Fruit fly (Drosophila melanogaster): ENCODE results near the gene Pgant4.

The Pgant4 gene

DNA sequence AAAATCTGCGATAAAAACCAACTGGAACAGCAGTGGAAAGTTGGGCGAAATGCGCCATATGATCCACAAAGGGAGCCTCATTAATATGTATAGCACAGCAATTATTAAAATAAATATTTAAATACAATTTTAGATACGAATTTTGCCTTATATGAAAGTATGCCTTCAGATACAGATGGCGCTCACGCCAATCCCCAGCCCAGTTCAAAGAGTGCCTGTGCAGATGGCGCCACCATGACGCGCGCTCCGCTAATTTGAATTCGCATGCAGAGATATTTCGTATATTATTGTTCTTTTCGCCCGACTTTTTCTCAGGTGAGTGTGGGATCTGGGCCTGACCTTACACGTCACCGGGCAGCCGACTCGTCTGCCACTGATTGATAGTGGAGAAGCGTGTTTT, at the start of gene Pgant4 (continued):
- TF ChIP-seq NfI (GFP tag; optimal IDR thresholded peaks at IDR 0.05) (peak; percentile 75), odd (GFP tag; optimal IDR thresholded peaks at IDR 0.05) (no peak), Sin3A (optimal IDR thresholded peaks at IDR 0.05) (no peak), CG32767 (GFP tag; IDR thresholded peaks at IDR 0.05) (no peak), CG11560 (tag; IDR thresholded peaks at IDR 0.05) (no peak; the same call in 2 of the 3 replicates), ems (GFP tag; optimal IDR thresholded peaks at IDR 0.05) (no peak), trem (tag; optimal IDR thresholded peaks at IDR 0.05) (no peak), br (optimal IDR thresholded peaks at IDR 0.05) (no peak), Nf-YA (GFP tag; IDR thresholded peaks at IDR 0.05) (peak; percentile 15; the same call in 1 of the 2 replicates), D19A (tag; optimal IDR thresholded peaks at IDR 0.05) (no peak), mld (GFP tag; IDR thresholded peaks at IDR 0.05; ENCODE audit: partially characterized antibody) (no peak), ranshi (GFP tag; IDR thresholded peaks at IDR 0.05) (peak; percentile 42; the same call in 1 of the 2 replicates), Eip74EF (GFP tag; optimal IDR thresholded peaks at IDR 0.05) (no peak), pan (optimal IDR thresholded peaks at IDR 0.05) (no peak), pan (GFP tag; optimal IDR thresholded peaks at IDR 0.05 in 1 of 2, IDR thresholded peaks at IDR 0.05 in 1 of 2) (peak in 1 of 2 experiments; percentile 76), tup (GFP tag; optimal IDR thresholded peaks at IDR 0.05) (peak; percentile 10), schlank (tag; optimal IDR thresholded peaks at IDR 0.05) (peak; percentile 16), Lhr (GFP tag; optimal IDR thresholded peaks at IDR 0.05) (peak; percentile 68), CG16813 (GFP tag; IDR thresholded peaks at IDR 0.05; ENCODE audit: partially characterized antibody) (0 out of 3 replicates have a peak, but pooled peaks have one; percentile 30), E2f2 (GFP tag; IDR thresholded peaks at IDR 0.05) (peak; percentile 99), CG15011 (GFP tag; optimal IDR thresholded peaks at IDR 0.05) (no peak), CG4617 (GFP tag; optimal IDR thresholded peaks at IDR 0.05; ENCODE audit: borderline replicate concordance) (peak; percentile 28), Xrp1 (GFP tag; IDR thresholded peaks at IDR 0.05) (peak; percentile 41), Nf-YC (tag; optimal IDR thresholded peaks at IDR 0.05) (peak; percentile 37), GATAe (GFP tag; conservative IDR thresholded peaks at IDR 0.05) (no peak), toy (GFP tag; IDR thresholded peaks at IDR 0.05) (no peak), D19B (GFP tag; optimal IDR thresholded peaks at IDR 0.05) (no peak), CG34422 (GFP tag; IDR thresholded peaks at IDR 0.05) (peak; percentile 76), mam (GFP tag; optimal IDR thresholded peaks at IDR 0.05) (peak; percentile 7), sug (tag; optimal IDR thresholded peaks at IDR 0.05) (peak; percentile 60), Pdp1 (GFP tag; optimal IDR thresholded peaks at IDR 0.05) (peak; percentile 10 to 58), CG30020 (tag; optimal IDR thresholded peaks at IDR 0.05) (no peak), CG8944 (GFP tag; optimal IDR thresholded peaks at IDR 0.05) (peak; percentile 50), CG6791 (GFP tag; IDR thresholded peaks at IDR 0.05; ENCODE audit: partially characterized antibody) (0 out of 3 replicates have a peak, but pooled peaks have one; percentile 44), pfk (GFP tag; optimal IDR thresholded peaks at IDR 0.05) (no peak), dati (GFP tag; IDR thresholded peaks at IDR 0.05) (no peak), CG16863 (GFP tag; optimal IDR thresholded peaks at IDR 0.05) (peak; percentile 37), Asciz (GFP tag; optimal IDR thresholded peaks at IDR 0.05) (no peak), btn (GFP tag; optimal IDR thresholded peaks at IDR 0.05) (no peak), gcm (GFP tag; optimal IDR thresholded peaks at IDR 0.05) (no peak), Gsc (GFP tag; IDR thresholded peaks at IDR 0.05) (no peak; the same call in 1 of the 2 replicates), CrebB (tag; optimal IDR thresholded peaks at IDR 0.05) (no peak), bab2 (GFP tag; optimal IDR thresholded peaks at IDR 0.05) (peak; percentile 48), Ravus (GFP tag; IDR thresholded peaks at IDR 0.05) (no peak), Dek (tag; optimal IDR thresholded peaks at IDR 0.05) (peak; percentile 41), CG34376 (GFP tag; optimal IDR thresholded peaks at IDR 0.05) (peak; percentile 13), CG17802 (tag; optimal IDR thresholded peaks at IDR 0.05) (no peak), CG7839 (tag; optimal IDR thresholded peaks at IDR 0.05) (peak; percentile 67), ato (GFP tag; IDR thresholded peaks at IDR 0.05; ENCODE audit: partially characterized antibody) (no peak), org-1 (GFP tag; optimal IDR thresholded peaks at IDR 0.05) (no peak), CG17385 (GFP tag; optimal IDR thresholded peaks at IDR 0.05) (no peak)
